Fruit fly (Drosophila melanogaster) whole organism, larva: ENCODE results near the gene NdufA3.

Experiments
- noc ChIP-seq: fragments of 200-800 bp; sonication (Bioruptor generic); optimal IDR thresholded peaks from 3 replicates; lab custom pipeline; 2019; ENCODE audit warnings: missing biosample characterization, mild to moderate bottlenecking, missing genetic modification characterization, moderate library complexity

Gene NdufA3

dm6 chrX:9159736-9160135 is at the start of gene NdufA3:
Gene NdufA3, minus strand, starts transcription at chrX:9160052.
- no peak for TF ChIP-seq noc (tag; lab: Kevin White, UChicago)

- peak; percentile 91 for TF ChIP-seq noc (tag; lab: Kevin White, UChicago)
These were observed 42.2 kb upstream of the NdufA3 start for dm6 chrX:9201866-9202681.

- TF ChIP-seq noc (tag; lab: Kevin White, UChicago): no peak
These were observed 41.2 kb upstream of the NdufA3 start for dm6 chrX:9201080-9201479.

- TF ChIP-seq noc (tag; lab: Kevin White, UChicago): no peak
These were observed 40.4 kb upstream of the NdufA3 start for dm6 chrX:9200234-9200633.

dm6 chrX:9196362-9196761 is 36.5 kb upstream of the NdufA3 start, which contains the start of gene CG12118:
Gene CG12118, minus strand, starts transcription at chrX:9196414.
- peak; percentile 68 for TF ChIP-seq noc (tag; lab: Kevin White, UChicago)

- TF ChIP-seq noc (tag; lab: Kevin White, UChicago): no peak
These were observed 35.5 kb upstream of the NdufA3 start for dm6 chrX:9195311-9195710.

- peak; percentile 30 for TF ChIP-seq noc (tag; lab: Kevin White, UChicago)
These were observed 33.8 kb upstream of the NdufA3 start, which contains the start of gene CG12106 for dm6 chrX:9193604-9194003. Gene CG12106, plus strand, starts transcription at chrX:9193898.

- TF ChIP-seq noc (tag; lab: Kevin White, UChicago): no peak
These were observed 32.6 kb upstream of the NdufA3 start, which contains the start of gene CG12056 for dm6 chrX:9192429-9192828. Gene CG12056, plus strand, starts transcription at chrX:9192669.

dm6 chrX:9191357-9191756 is 31.5 kb upstream of the NdufA3 start, which contains the start of gene CG12057:
Gene CG12057, plus strand, starts transcription at chrX:9191657.
- no peak for TF ChIP-seq noc (tag; lab: Kevin White, UChicago)

dm6 chrX:9190555-9191184 is 30.8 kb upstream of the NdufA3 start, which contains the start of gene CG12115:
Gene CG12115, minus strand, starts transcription at chrX:9190605.
- TF ChIP-seq noc (tag; lab: Kevin White, UChicago): no peak

dm6 chrX:9187429-9187828 is 27.6 kb upstream of the NdufA3 start:
- TF ChIP-seq noc (tag; lab: Kevin White, UChicago): no peak

dm6 chrX:9168273-9168672 is 8.4 kb upstream of the NdufA3 start:
- no peak for TF ChIP-seq noc (tag; lab: Kevin White, UChicago)

dm6 chrX:9164510-9165506 is 5.0 kb upstream of the NdufA3 start:
- no peak for TF ChIP-seq noc (tag; lab: Kevin White, UChicago)

dm6 chrX:9163645-9164509 is 4.0 kb upstream of the NdufA3 start:
- TF ChIP-seq noc (tag; lab: Kevin White, UChicago): no peak
